Worm (Caenorhabditis elegans) whole organism, L3 larva: Measurements from ENCODE around the gene D1014.2.

Source experiments
- ZK546.5 ChIP-seq: sonication (generic microtip); optimal IDR thresholded peaks from 2 replicates; lab custom pipeline; 2017; ENCODE audit warnings: missing biosample characterization, missing genetic modification characterization
- aly-2 ChIP-seq: fragments of 150-350 bp; optimal IDR thresholded peaks from 2 replicates; lab custom pipeline; 2014; ENCODE audit warnings: missing biosample characterization, missing genetic modification characterization
- ama-1 ChIP-seq: fragments of 150-350 bp; optimal IDR thresholded peaks from 2 replicates; lab custom pipeline; 2018
- ceh-16 ChIP-seq: sonication (generic microtip); optimal IDR thresholded peaks from 2 replicates; lab custom pipeline; 2017; ENCODE audit warnings: missing biosample characterization, missing genetic modification characterization
- ceh-28 ChIP-seq: fragments of 150-350 bp; optimal IDR thresholded peaks from 2 replicates; lab custom pipeline; 2014; ENCODE audit warnings: missing biosample characterization, missing genetic modification reagents, missing genetic modification characterization
- ceh-82 ChIP-seq: fragments of 150-350 bp; optimal IDR thresholded peaks from 2 replicates; lab custom pipeline; 2014; ENCODE audit warnings: missing biosample characterization, missing genetic modification characterization
- ceh-9 ChIP-seq: sonication (generic microtip); optimal IDR thresholded peaks from 2 replicates; lab custom pipeline; 2018; ENCODE audit warnings: missing biosample characterization, missing genetic modification characterization
- egl-27 ChIP-seq: sonication (generic microtip); optimal IDR thresholded peaks from 4 replicates; lab custom pipeline; 2017; ENCODE audit warnings: missing biosample characterization, missing genetic modification reagents, missing genetic modification characterization
- egl-5 ChIP-seq: fragments of 150-350 bp; optimal IDR thresholded peaks from 2 replicates; lab custom pipeline; 2017; ENCODE audit warnings: missing biosample characterization, missing genetic modification reagents, missing genetic modification characterization, inconsistent platforms
- elt-1 ChIP-seq: fragments of 150-350 bp; optimal IDR thresholded peaks from 2 replicates; lab custom pipeline; 2014; ENCODE audit warnings: missing biosample characterization, missing genetic modification characterization
- elt-2 ChIP-seq: sonication (generic microtip); optimal IDR thresholded peaks from 2 replicates; lab custom pipeline; 2016; ENCODE audit warnings: missing genetic modification reagents, mild to moderate bottlenecking, missing genetic modification characterization, missing compliant biosample characterization
- eor-1 ChIP-seq, 2 experiments: fragments of 150-350 bp; optimal IDR thresholded peaks; 2 replicates each; lab custom pipeline; 2014 to 2018; ENCODE audit warnings: missing biosample characterization in 2 of 2, missing genetic modification characterization in 2 of 2
- fkh-10 ChIP-seq: sonication (generic microtip); optimal IDR thresholded peaks from 2 replicates; lab custom pipeline; 2017; ENCODE audit warnings: missing biosample characterization, missing genetic modification reagents, missing genetic modification characterization
- fkh-2 ChIP-seq: fragments of 150-350 bp; optimal IDR thresholded peaks from 2 replicates; lab custom pipeline; 2014; ENCODE audit warnings: missing biosample characterization, missing genetic modification reagents, missing genetic modification characterization
- fos-1 ChIP-seq: fragments of 150-350 bp; optimal IDR thresholded peaks from 2 replicates; lab custom pipeline; 2014; ENCODE audit warnings: missing biosample characterization, missing genetic modification characterization
- hmg-11 ChIP-seq: sonication (generic microtip); optimal IDR thresholded peaks from 2 replicates; lab custom pipeline; 2016; ENCODE audit warnings: missing genetic modification characterization, missing compliant biosample characterization
- jun-1 ChIP-seq: fragments of 150-350 bp; optimal IDR thresholded peaks from 2 replicates; lab custom pipeline; 2014; ENCODE audit warnings: missing biosample characterization, missing genetic modification reagents, missing genetic modification characterization
- lin-15B ChIP-seq: fragments of 150-350 bp; optimal IDR thresholded peaks from 2 replicates; lab custom pipeline; 2014; ENCODE audit warnings: missing biosample characterization, missing genetic modification characterization
- lin-39 ChIP-seq: fragments of 150-350 bp; optimal IDR thresholded peaks from 2 replicates; lab custom pipeline; 2018; ENCODE audit warnings: missing biosample characterization, missing genetic modification reagents, missing genetic modification characterization
- lsy-12 ChIP-seq: sonication (generic microtip); optimal IDR thresholded peaks from 2 replicates; lab custom pipeline; 2016; ENCODE audit warnings: mild to moderate bottlenecking, missing genetic modification characterization, missing compliant biosample characterization
- nfya-1 ChIP-seq: sonication (generic microtip); optimal IDR thresholded peaks from 2 replicates; lab custom pipeline; 2017; ENCODE audit warnings: missing genetic modification characterization, mild to moderate bottlenecking, missing compliant biosample characterization, antibody characterized with exemption, moderate library complexity; ENCODE audit not compliant: insufficient read depth
- nhr-11 ChIP-seq: fragments of 150-350 bp; optimal IDR thresholded peaks from 2 replicates; lab custom pipeline; 2014; ENCODE audit warnings: missing biosample characterization, missing genetic modification characterization
- nhr-23 ChIP-seq: fragments of 150-350 bp; optimal IDR thresholded peaks from 2 replicates; lab custom pipeline; 2014; ENCODE audit warnings: missing biosample characterization, missing genetic modification reagents, missing genetic modification characterization
- nhr-237 ChIP-seq: fragments of 150-350 bp; optimal IDR thresholded peaks from 2 replicates; lab custom pipeline; 2014; ENCODE audit warnings: missing biosample characterization, missing genetic modification characterization
- nhr-25 ChIP-seq: sonication (generic microtip); optimal IDR thresholded peaks from 2 replicates; lab custom pipeline; 2017; ENCODE audit warnings: missing biosample characterization, missing genetic modification characterization
- nhr-28 ChIP-seq: fragments of 150-350 bp; optimal IDR thresholded peaks from 2 replicates; lab custom pipeline; 2014; ENCODE audit warnings: missing biosample characterization, missing genetic modification characterization
- nhr-43 ChIP-seq: sonication (generic microtip); optimal IDR thresholded peaks from 2 replicates; lab custom pipeline; 2016; ENCODE audit warnings: mild to moderate bottlenecking, missing genetic modification characterization, missing compliant biosample characterization; ENCODE audit not compliant: poor library complexity, severe bottlenecking
- nhr-67 ChIP-seq: fragments of 150-350 bp; optimal IDR thresholded peaks from 2 replicates; lab custom pipeline; 2014; ENCODE audit warnings: missing biosample characterization, missing genetic modification characterization
- nhr-76 ChIP-seq: fragments of 150-350 bp; sonication (generic microtip); optimal IDR thresholded peaks from 5 replicates; lab custom pipeline; 2014; ENCODE audit warnings: missing biosample characterization, missing genetic modification characterization
- nhr-77 ChIP-seq: fragments of 150-350 bp; optimal IDR thresholded peaks from 2 replicates; lab custom pipeline; 2014; ENCODE audit warnings: missing biosample characterization, missing genetic modification characterization
- pha-4 ChIP-seq: fragments of 150-350 bp; optimal IDR thresholded peaks from 2 replicates; lab custom pipeline; 2014; ENCODE audit warnings: missing biosample characterization, missing genetic modification reagents, missing genetic modification characterization
- pqm-1 ChIP-seq: fragments of 150-350 bp; optimal IDR thresholded peaks from 2 replicates; lab custom pipeline; 2017; ENCODE audit warnings: missing biosample characterization, missing genetic modification characterization, inconsistent platforms
- sea-2 ChIP-seq: fragments of 150-350 bp; sonication (generic microtip); optimal IDR thresholded peaks from 4 replicates; lab custom pipeline; 2014; ENCODE audit warnings: missing biosample characterization, missing genetic modification reagents, missing genetic modification characterization
- skn-1 ChIP-seq: fragments of 150-350 bp; optimal IDR thresholded peaks from 2 replicates; lab custom pipeline; 2014; ENCODE audit warnings: missing biosample characterization, missing genetic modification characterization
- unc-39 ChIP-seq: sonication (generic microtip); optimal IDR thresholded peaks from 4 replicates; lab custom pipeline; 2017; ENCODE audit warnings: missing biosample characterization, missing genetic modification characterization
- unc-62 ChIP-seq: fragments of 150-350 bp; sonication (generic microtip); optimal IDR thresholded peaks from 4 replicates; lab custom pipeline; 2014; ENCODE audit warnings: missing biosample characterization, missing genetic modification reagents, missing genetic modification characterization
- zag-1 ChIP-seq: fragments of 150-350 bp; optimal IDR thresholded peaks from 2 replicates; lab custom pipeline; 2014; ENCODE audit warnings: missing biosample characterization, missing genetic modification characterization
- ztf-11 ChIP-seq: fragments of 150-350 bp; optimal IDR thresholded peaks from 2 replicates; lab custom pipeline; 2014; ENCODE audit warnings: missing biosample characterization, missing genetic modification characterization
- ztf-4 ChIP-seq: fragments of 150-350 bp; optimal IDR thresholded peaks from 2 replicates; lab custom pipeline; 2014; ENCODE audit warnings: missing biosample characterization, missing genetic modification characterization

D1014.2 gene

ce11 chrV:8168219-8168962 is 24.7 kb downstream of the D1014.2 start, which contains the start of gene F20D6.8:
Gene F20D6.8 (minus strand): TSS chrV:8168269.
- TF ChIP-seq elt-2 (tag; lab: Kevin White, UChicago) (no peak), fkh-10 (GFP tag; lab: Kevin White, UChicago) (no peak), ceh-16 (tag; lab: Kevin White, UChicago) (no peak), zag-1 (tag; lab: Kevin White, UChicago) (no peak), fkh-2 (tag; lab: Kevin White, UChicago) (no peak), ztf-4 (tag; lab: Kevin White, UChicago) (no peak), egl-27 (tag; lab: Kevin White, UChicago) (no peak), nhr-43 (no peak), lin-15B (tag; lab: Kevin White, UChicago) (no peak), nhr-237 (tag; lab: Kevin White, UChicago) (no peak), egl-5 (tag; lab: Kevin White, UChicago) (no peak), ceh-82 (tag; lab: Kevin White, UChicago) (no peak), nfya-1 (tag; lab: Kevin White, UChicago) (no peak), nhr-23 (no peak), nhr-67 (tag; lab: Kevin White, UChicago) (no peak), aly-2 (tag; lab: Kevin White, UChicago) (no peak), fos-1 (no peak), pqm-1 (tag; lab: Kevin White, UChicago) (no peak)
- TF ChIP-seq, all 47 proteins: peak for 0

DNA sequence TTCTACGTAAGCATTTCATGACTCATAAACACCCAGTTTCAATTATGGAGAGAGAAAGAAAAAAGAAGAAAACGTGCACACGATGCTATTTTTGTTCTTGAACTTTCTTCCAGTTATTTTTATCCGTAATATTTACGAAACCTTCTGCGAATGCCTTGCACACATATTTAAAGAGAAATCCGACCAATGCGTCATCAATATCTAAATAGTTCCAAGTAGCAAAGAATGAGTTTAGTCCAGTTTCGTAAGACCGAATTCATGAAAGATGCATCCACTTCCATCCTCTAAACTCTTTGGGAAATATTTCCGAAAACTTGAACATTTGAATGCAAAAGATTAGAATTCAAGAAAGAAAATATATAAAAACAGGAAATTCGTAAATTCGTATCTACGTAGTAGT is 25.4 kb downstream of the D1014.2 start:
- no peak for TF ChIP-seq elt-1 (tag; lab: Kevin White, UChicago)
- TF ChIP-seq nhr-77 (tag; lab: Kevin White, UChicago), result no peak
- TF ChIP-seq ceh-82 (tag; lab: Kevin White, UChicago), result no peak
- no peak for TF ChIP-seq unc-62 (GFP tag; lab: Kevin White, UChicago)
- TF ChIP-seq nhr-28, result no peak
- TF ChIP-seq ceh-9 (tag; lab: Kevin White, UChicago), result no peak

DNA sequence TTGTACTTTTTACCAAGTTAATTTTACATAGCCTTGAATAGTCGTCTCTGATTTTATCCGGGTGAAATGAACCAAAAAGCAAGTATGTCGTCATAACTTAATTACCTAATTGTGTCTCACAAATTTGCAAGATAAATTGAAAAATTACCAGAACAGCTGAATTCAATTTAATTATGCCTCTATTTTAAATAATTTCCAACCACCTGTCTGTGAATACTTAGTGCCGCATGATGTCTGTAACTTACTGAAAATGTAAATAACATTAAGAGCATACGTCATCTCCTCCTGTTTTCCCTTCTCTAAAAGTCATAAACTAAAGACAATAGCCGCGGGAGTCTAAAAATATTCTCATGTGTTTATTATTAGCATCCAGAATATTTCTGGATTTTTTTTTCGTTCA is 26.6 kb downstream of the D1014.2 start:
- TF ChIP-seq sea-2 (GFP tag; lab: Kevin White, UChicago) (no peak), lin-15B (tag; lab: Kevin White, UChicago) (no peak), lsy-12 (no peak), ZK546.5 (no peak), nhr-76 (no peak), elt-2 (tag; lab: Kevin White, UChicago) (no peak), fos-1 (no peak), egl-5 (tag; lab: Kevin White, UChicago) (no peak), nhr-67 (tag; lab: Kevin White, UChicago) (no peak), ztf-11 (tag; lab: Kevin White, UChicago) (no peak), aly-2 (tag; lab: Kevin White, UChicago) (no peak), eor-1 (tag; optimal IDR thresholded peaks at IDR 0.05; lab: Kevin White, UChicago) (no peak), ceh-28 (tag; lab: Kevin White, UChicago) (no peak), skn-1 (tag; lab: Kevin White, UChicago) (no peak), ama-1 (lab: Kevin White, UChicago) (no peak), nhr-28 (no peak), jun-1 (tag; lab: Kevin White, UChicago) (no peak), unc-39 (tag; lab: Kevin White, UChicago) (no peak), lin-39 (tag; lab: Kevin White, UChicago) (no peak), hmg-11 (no peak)

DNA sequence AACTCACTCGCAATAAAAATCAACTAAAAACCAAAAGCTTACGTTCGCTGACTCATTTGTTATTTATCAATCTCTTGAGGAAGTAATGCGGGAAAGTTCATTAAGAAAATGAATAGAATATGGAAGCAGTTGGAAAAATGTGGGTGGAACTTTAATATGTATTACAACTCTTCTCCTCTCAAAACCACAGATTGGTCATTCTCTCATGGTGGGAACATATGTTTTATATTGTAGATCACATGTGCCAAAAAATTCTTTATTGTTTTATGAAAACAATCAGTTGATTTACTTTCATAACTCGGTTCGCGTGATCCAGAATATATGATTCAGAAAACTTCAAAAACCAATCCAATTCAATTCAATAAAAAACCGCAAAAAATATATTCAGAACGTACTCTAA is 28.0 kb downstream of the D1014.2 start:
- no peak for TF ChIP-seq nhr-25 (tag; lab: Kevin White, UChicago)
- TF ChIP-seq pha-4 (tag; lab: Kevin White, UChicago), result no peak
- no peak for TF ChIP-seq ceh-9 (tag; lab: Kevin White, UChicago)
- TF ChIP-seq unc-39 (tag; lab: Kevin White, UChicago), result no peak
- no peak for TF ChIP-seq egl-5 (tag; lab: Kevin White, UChicago)
- TF ChIP-seq ztf-4 (tag; lab: Kevin White, UChicago), result no peak
- no peak for TF ChIP-seq eor-1 (tag; optimal IDR thresholded peaks at IDR 0.05; lab: Kevin White, UChicago)
- no peak for TF ChIP-seq nhr-67 (tag; lab: Kevin White, UChicago)
- no peak for TF ChIP-seq skn-1 (tag; lab: Kevin White, UChicago)
- no peak for TF ChIP-seq lin-39 (tag; lab: Kevin White, UChicago)
- TF ChIP-seq fkh-10 (GFP tag; lab: Kevin White, UChicago), result no peak
- TF ChIP-seq ama-1 (lab: Kevin White, UChicago), result no peak
- no peak for TF ChIP-seq unc-62 (GFP tag; lab: Kevin White, UChicago)
- TF ChIP-seq ztf-11 (tag; lab: Kevin White, UChicago), result no peak
- no peak for TF ChIP-seq lin-15B (tag; lab: Kevin White, UChicago)
- TF ChIP-seq nfya-1 (tag; lab: Kevin White, UChicago), result no peak
- TF ChIP-seq nhr-11, result no peak
